Worm (Caenorhabditis elegans) whole organism, young adult: ENCODE measurements around the gene F47E1.4.

Source experiments
- B0261.1 ChIP-seq: sonication (generic microtip); optimal IDR thresholded peaks from 2 replicates; lab custom pipeline; 2016; ENCODE audit warnings: mild to moderate bottlenecking, missing genetic modification characterization, moderate library complexity, missing compliant biosample characterization
- C06A6.2 ChIP-seq: fragments of 200-800 bp; sonication (Bioruptor generic); conservative IDR thresholded peaks from 2 replicates; pipeline ENCODE4 v1.3.6; 2022; ENCODE audit warnings: missing genetic modification characterization, missing compliant biosample characterization
- F10E7.11 ChIP-seq: sonication (generic microtip); optimal IDR thresholded peaks from 2 replicates; lab custom pipeline; 2017; ENCODE audit warnings: mild to moderate bottlenecking, missing genetic modification characterization, moderate library complexity, missing compliant biosample characterization
- F39B2.1 ChIP-seq: fragments of 200-800 bp; sonication (Bioruptor generic); IDR thresholded peaks from 2 replicates; pipeline ENCODE4 v1.3.6; 2022; ENCODE audit warnings: missing genetic modification reagents, missing genetic modification characterization, missing compliant biosample characterization
- F52B5.7 ChIP-seq: sonication (generic microtip); optimal IDR thresholded peaks from 2 replicates; lab custom pipeline; 2016; ENCODE audit warnings: mild to moderate bottlenecking, missing genetic modification characterization, missing compliant biosample characterization
- K12H6.12 ChIP-seq: fragments of 200-800 bp; sonication (Bioruptor generic); optimal IDR thresholded peaks from 2 replicates; lab custom pipeline; 2018; ENCODE audit warnings: mild to moderate bottlenecking, missing genetic modification characterization, missing compliant biosample characterization
- T07F8.4 ChIP-seq: sonication (generic microtip); optimal IDR thresholded peaks from 2 replicates; lab custom pipeline; 2016; ENCODE audit warnings: mild to moderate bottlenecking, missing genetic modification characterization, moderate library complexity, missing compliant biosample characterization
- Y95B8A.8 ChIP-seq: fragments of 200-800 bp; sonication (Bioruptor generic); IDR thresholded peaks from 2 replicates; pipeline ENCODE4 v1.3.6; 2022; ENCODE audit warnings: missing genetic modification reagents, missing genetic modification characterization, missing compliant biosample characterization
- ama-1 ChIP-seq, 3 experiments: fragments of 150-350 bp in 1 of 3; sonication (generic microtip) in 2 of 3; optimal IDR thresholded peaks; 2 replicates each; lab custom pipeline; 2014 to 2018; ENCODE audit warnings: missing biosample characterization in 2 of 3, missing genetic modification characterization in 2 of 3, missing genetic modification reagents in 2 of 3
- atf-7 ChIP-seq: sonication (generic microtip); optimal IDR thresholded peaks from 2 replicates; lab custom pipeline; 2017; ENCODE audit warnings: mild to moderate bottlenecking, missing genetic modification characterization, missing compliant biosample characterization
- athp-1 ChIP-seq: sonication (generic microtip); optimal IDR thresholded peaks from 2 replicates; lab custom pipeline; 2017; ENCODE audit warnings: mild to moderate bottlenecking, missing genetic modification characterization, missing compliant biosample characterization
- ceh-100 ChIP-seq: fragments of 200-800 bp; sonication (Bioruptor generic); IDR thresholded peaks from 2 replicates; pipeline ENCODE4 v1.3.6; 2022; ENCODE audit warnings: missing genetic modification reagents, missing genetic modification characterization, missing compliant biosample characterization
- ceh-27 ChIP-seq: fragments of 200-800 bp; sonication (Bioruptor generic); optimal IDR thresholded peaks from 2 replicates; lab custom pipeline; 2018; ENCODE audit warnings: mild to moderate bottlenecking, missing genetic modification characterization, moderate library complexity, missing compliant biosample characterization
- dpl-1 ChIP-seq: fragments of 150-350 bp; optimal IDR thresholded peaks from 2 replicates; lab custom pipeline; 2014; ENCODE audit warnings: missing biosample characterization, missing genetic modification reagents, missing genetic modification characterization
- egl-18 ChIP-seq: fragments of 200-800 bp; sonication (Bioruptor generic); IDR thresholded peaks from 2 replicates; pipeline ENCODE4 v1.3.6; 2022; ENCODE audit warnings: missing genetic modification reagents, missing genetic modification characterization, missing compliant biosample characterization
- egrh-3 ChIP-seq: fragments of 200-800 bp; sonication (Bioruptor generic); IDR thresholded peaks from 2 replicates; pipeline ENCODE4 v1.3.6; 2022; ENCODE audit warnings: missing genetic modification reagents, missing genetic modification characterization, missing compliant biosample characterization
- gei-17 ChIP-seq: fragments of 200-800 bp; sonication (Bioruptor generic); optimal IDR thresholded peaks from 2 replicates; lab custom pipeline; 2018; ENCODE audit warnings: mild to moderate bottlenecking, missing genetic modification characterization, missing compliant biosample characterization
- hrde-1 ChIP-seq: sonication (generic microtip); optimal IDR thresholded peaks from 2 replicates; lab custom pipeline; 2016; ENCODE audit warnings: missing genetic modification characterization, mild to moderate bottlenecking, missing compliant biosample characterization, moderate library complexity, missing genotype, missing genetic modification reagents, borderline replicate concordance
- let-526 ChIP-seq: fragments of 200-800 bp; sonication (Bioruptor generic); IDR thresholded peaks from 2 replicates; pipeline ENCODE4 v1.3.6; 2022; ENCODE audit warnings: missing genetic modification reagents, missing genetic modification characterization, missing compliant biosample characterization
- let-607 ChIP-seq, 2 experiments: fragments of 200-800 bp in 1 of 2; sonication (Bioruptor generic) in 1 of 2; sonication (generic microtip) in 1 of 2; optimal IDR thresholded peaks; 2 replicates each; lab custom pipeline; 2016 to 2018; ENCODE audit warnings: mild to moderate bottlenecking in 2 of 2, missing compliant biosample characterization in 2 of 2, missing genetic modification characterization in 2 of 2, moderate library complexity in 2 of 2, missing genotype in 1 of 2
- lin-26 ChIP-seq: fragments of 200-800 bp; sonication (Bioruptor generic); IDR thresholded peaks from 2 replicates; pipeline ENCODE4 v1.3.6; 2022; ENCODE audit warnings: missing genetic modification reagents, missing genetic modification characterization, missing compliant biosample characterization
- lin-40 ChIP-seq: sonication (generic microtip); optimal IDR thresholded peaks from 2 replicates; lab custom pipeline; 2016; ENCODE audit warnings: missing genetic modification characterization, mild to moderate bottlenecking, missing compliant biosample characterization, missing genotype, missing genetic modification reagents
- madf-3 ChIP-seq: fragments of 200-800 bp; sonication (Bioruptor generic); IDR thresholded peaks from 2 replicates; pipeline ENCODE4 v1.3.6; 2022; ENCODE audit warnings: missing genetic modification reagents, missing genetic modification characterization, missing compliant biosample characterization
- madf-6 ChIP-seq: fragments of 200-800 bp; sonication (Bioruptor generic); IDR thresholded peaks from 2 replicates; pipeline ENCODE4 v1.3.6; 2022; ENCODE audit warnings: missing genetic modification reagents, missing genetic modification characterization, missing compliant biosample characterization
- mel-28 ChIP-seq: sonication (generic microtip); optimal IDR thresholded peaks from 2 replicates; lab custom pipeline; 2016; ENCODE audit warnings: borderline replicate concordance, mild to moderate bottlenecking, missing genetic modification characterization, missing compliant biosample characterization
- nfya-2 ChIP-seq: fragments of 200-800 bp; sonication (Bioruptor generic); IDR thresholded peaks from 2 replicates; pipeline ENCODE4 v1.3.6; 2022; ENCODE audit warnings: missing genetic modification reagents, missing genetic modification characterization, missing compliant biosample characterization
- nhr-179 ChIP-seq: sonication (generic microtip); optimal IDR thresholded peaks from 2 replicates; lab custom pipeline; 2016; ENCODE audit warnings: mild to moderate bottlenecking, missing genetic modification characterization, missing compliant biosample characterization
- rcor-1 ChIP-seq: fragments of 200-800 bp; sonication (Bioruptor generic); IDR thresholded peaks from 2 replicates; pipeline ENCODE4 v1.3.6; 2022; ENCODE audit warnings: missing genetic modification reagents, missing genetic modification characterization, missing compliant biosample characterization
- rec-8 ChIP-seq, 2 experiments: sonication (generic microtip); optimal IDR thresholded peaks; 2 replicates each; lab custom pipeline; 2016; ENCODE audit warnings: mild to moderate bottlenecking in 2 of 2, missing genetic modification characterization in 2 of 2, missing genetic modification reagents in 2 of 2, missing genotype in 2 of 2, missing biosample characterization in 1 of 2, missing compliant biosample characterization in 1 of 2, moderate library complexity in 1 of 2
- repo-1 ChIP-seq: sonication (generic microtip); optimal IDR thresholded peaks from 2 replicates; lab custom pipeline; 2017; ENCODE audit warnings: mild to moderate bottlenecking, missing genetic modification characterization, missing compliant biosample characterization
- tbp1 ChIP-seq: fragments of 200-800 bp; sonication (Bioruptor generic); optimal IDR thresholded peaks from 2 replicates; lab custom pipeline; 2018; ENCODE audit warnings: mild to moderate bottlenecking, missing genetic modification characterization, missing compliant biosample characterization
- unc-130 ChIP-seq: sonication (generic microtip); optimal IDR thresholded peaks from 2 replicates; lab custom pipeline; 2016; ENCODE audit warnings: missing genetic modification reagents, missing genetic modification characterization, missing compliant biosample characterization
- unc-62 ChIP-seq: fragments of 150-350 bp; optimal IDR thresholded peaks from 2 replicates; lab custom pipeline; 2014; ENCODE audit warnings: missing biosample characterization, missing genetic modification reagents, missing genetic modification characterization
- zim-3 ChIP-seq: sonication (generic microtip); optimal IDR thresholded peaks from 2 replicates; lab custom pipeline; 2017; ENCODE audit warnings: mild to moderate bottlenecking, missing genetic modification characterization, moderate library complexity, missing compliant biosample characterization
- ztf-25 ChIP-seq: fragments of 200-800 bp; sonication (Bioruptor generic); IDR thresholded peaks from 2 replicates; pipeline ENCODE4 v1.3.6; 2022; ENCODE audit warnings: missing genetic modification reagents, missing genetic modification characterization, missing compliant biosample characterization
- ztf-26 ChIP-seq: sonication (generic microtip); optimal IDR thresholded peaks from 2 replicates; lab custom pipeline; 2017; ENCODE audit warnings: missing genetic modification characterization, missing compliant biosample characterization
- ztf-3 ChIP-seq: fragments of 200-800 bp; sonication (Bioruptor generic); optimal IDR thresholded peaks from 2 replicates; lab custom pipeline; 2018; ENCODE audit warnings: mild to moderate bottlenecking, missing genetic modification characterization, missing compliant biosample characterization
- ztf-6 ChIP-seq: fragments of 200-800 bp; sonication (Bioruptor generic); IDR thresholded peaks from 2 replicates; pipeline ENCODE4 v1.3.6; 2022; ENCODE audit warnings: missing genetic modification reagents, missing genetic modification characterization, missing compliant biosample characterization

Gene F47E1.4

DNA sequence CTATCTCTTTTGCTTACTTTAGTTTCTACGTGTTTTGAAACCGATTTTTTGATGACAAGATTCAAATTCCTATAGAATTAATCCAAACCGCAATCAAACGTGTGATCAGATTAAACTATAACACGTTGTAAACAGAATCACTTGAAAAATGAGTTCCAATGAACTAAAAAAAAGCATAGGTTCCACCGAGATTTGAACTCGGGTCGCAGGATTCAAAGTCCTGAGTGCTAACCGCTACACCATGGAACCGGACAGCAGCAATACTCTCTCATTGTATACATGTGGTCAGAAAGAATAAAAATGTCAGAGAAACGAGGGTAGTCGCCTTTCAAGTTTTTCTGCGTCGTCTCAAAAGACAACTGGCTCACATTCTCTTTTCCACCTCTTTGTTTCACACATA lies 28.8 kb downstream of the F47E1.4 start (continued):
- TF ChIP-seq nfya-2 (GFP tag; lab: Robert Waterston, UW) (no peak), K12H6.12 (tag; lab: Kevin White, UChicago) (peak; percentile 14), ztf-3 (GFP tag; lab: Kevin White, UChicago) (no peak), lin-40 (tag; lab: Kevin White, UChicago) (peak; percentile 60), rec-8 (tag; optimal IDR thresholded peaks at IDR 0.05; lab: Kevin White, UChicago) (peak; percentile 62 to 77), ceh-100 (GFP tag; lab: Robert Waterston, UW) (peak; percentile 39; the same call in 1 of the 2 replicates), repo-1 (peak; percentile 59), Y95B8A.8 (GFP tag; lab: Robert Waterston, UW) (0 out of 2 replicates have a peak, but pooled peaks have one; percentile 25), ztf-6 (no peak), B0261.1 (peak; percentile 84), tbp1 (GFP tag; lab: Kevin White, UChicago) (peak; percentile 92), athp-1 (tag; lab: Kevin White, UChicago) (peak; percentile 69), F10E7.11 (tag; lab: Kevin White, UChicago) (no peak), gei-17 (GFP tag; lab: Kevin White, UChicago) (no peak), zim-3 (tag; lab: Kevin White, UChicago) (peak; percentile 76), ceh-27 (GFP tag; lab: Kevin White, UChicago) (peak; percentile 66), unc-130 (GFP tag; lab: Kevin White, UChicago) (no peak), hrde-1 (tag; lab: Kevin White, UChicago) (peak; percentile 54), T07F8.4 (peak; percentile 71), let-526 (GFP tag; lab: Robert Waterston, UW) (peak; percentile 70; the same call in 1 of the 2 replicates), lin-26 (GFP tag; lab: Robert Waterston, UW) (peak; percentile 93), unc-62 (GFP tag; lab: Kevin White, UChicago) (no peak), nhr-179 (no peak), atf-7 (tag; lab: Kevin White, UChicago) (peak; percentile 57), C06A6.2 (GFP tag; lab: Robert Waterston, UW) (no peak), ztf-26 (tag; lab: Kevin White, UChicago) (peak; percentile 45), madf-3 (peak; percentile 64; the same call in 1 of the 2 replicates), F39B2.1 (no peak), let-607 (tag; optimal IDR thresholded peaks at IDR 0.05; lab: Kevin White, UChicago) (peak; percentile 34 to 71), mel-28 (tag; lab: Kevin White, UChicago) (no peak)

DNA sequence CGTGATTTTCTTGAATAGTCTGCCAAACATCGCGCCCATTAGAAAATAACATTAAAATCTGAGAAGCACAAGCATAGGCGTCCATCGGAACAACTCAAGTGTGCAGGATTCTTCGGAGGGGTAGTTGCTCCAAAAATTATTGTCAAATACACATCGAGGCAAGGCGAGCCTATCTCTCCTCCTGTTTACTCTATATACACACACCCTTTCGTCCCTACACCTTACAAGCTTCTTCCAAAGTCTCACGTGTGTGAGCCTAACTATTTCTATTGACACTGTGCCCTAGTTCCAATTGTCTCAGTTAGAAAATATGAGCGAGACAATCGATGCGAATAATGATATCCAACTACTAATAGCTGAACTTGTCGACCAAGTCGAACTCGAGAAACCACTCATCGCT lies 29.2 kb downstream of the F47E1.4 start:
- TF ChIP-seq F52B5.7 (tag; lab: Kevin White, UChicago) (no peak), egrh-3 (no peak), egl-18 (GFP tag; lab: Robert Waterston, UW) (no peak), dpl-1 (GFP tag; lab: Kevin White, UChicago) (no peak), rcor-1 (GFP tag; lab: Robert Waterston, UW) (no peak), madf-6 (GFP tag; lab: Robert Waterston, UW) (no peak), ztf-25 (no peak), Y95B8A.8 (GFP tag; lab: Robert Waterston, UW) (no peak), ama-1 (optimal IDR thresholded peaks at IDR 0.05; lab: Kevin White, UChicago) (no peak), ama-1 (GFP tag; optimal IDR thresholded peaks at IDR 0.05; lab: Kevin White, UChicago) (no peak)
